Worm (Caenorhabditis elegans) whole organism, mixed stage, embryonic: ENCODE data around the gene nfx-1.

Experiments used
- bed-3 ChIP-seq: fragments of 200-800 bp; sonication (Bioruptor generic); optimal IDR thresholded peaks from 3 replicates; lab custom pipeline; 2018; ENCODE audit warnings: mild to moderate bottlenecking, missing genetic modification characterization, moderate library complexity, missing compliant biosample characterization
- blmp-1 ChIP-seq: fragments of 150-350 bp; optimal IDR thresholded peaks from 2 replicates; lab custom pipeline; 2014; ENCODE audit warnings: missing biosample characterization, missing genetic modification characterization
- ceh-39 ChIP-seq: fragments of 150-350 bp; optimal IDR thresholded peaks from 2 replicates; lab custom pipeline; 2014; ENCODE audit warnings: missing biosample characterization, missing genetic modification characterization
- ceh-83 ChIP-seq: fragments of 200-800 bp; sonication (Bioruptor generic); optimal IDR thresholded peaks from 2 replicates; lab custom pipeline; 2018; ENCODE audit warnings: mild to moderate bottlenecking, missing genetic modification characterization, missing compliant biosample characterization
- ces-1 ChIP-seq: fragments of 150-350 bp; optimal IDR thresholded peaks from 2 replicates; lab custom pipeline; 2014; ENCODE audit warnings: missing biosample characterization, missing genetic modification reagents, missing genetic modification characterization
- drap-1 ChIP-seq: fragments of 200-800 bp; sonication (Bioruptor generic); optimal IDR thresholded peaks from 3 replicates; lab custom pipeline; 2018; ENCODE audit warnings: mild to moderate bottlenecking, missing genetic modification characterization, missing compliant biosample characterization
- elt-1 ChIP-seq: sonication (generic microtip); optimal IDR thresholded peaks from 2 replicates; lab custom pipeline; 2017; ENCODE audit warnings: missing genetic modification characterization, mild to moderate bottlenecking, missing compliant biosample characterization, antibody characterized with exemption, moderate library complexity, borderline replicate concordance; ENCODE audit not compliant: insufficient read depth
- elt-3 ChIP-seq: fragments of 150-350 bp; optimal IDR thresholded peaks from 2 replicates; lab custom pipeline; 2014; ENCODE audit warnings: missing biosample characterization, missing genetic modification characterization
- flh-1 ChIP-seq: fragments of 200-800 bp; sonication (Bioruptor generic); optimal IDR thresholded peaks from 2 replicates; lab custom pipeline; 2018; ENCODE audit warnings: mild to moderate bottlenecking, missing genetic modification characterization, moderate library complexity, missing compliant biosample characterization
- ham-2 ChIP-seq: fragments of 200-800 bp; sonication (Bioruptor generic); optimal IDR thresholded peaks from 2 replicates; lab custom pipeline; 2018; ENCODE audit warnings: mild to moderate bottlenecking, missing genetic modification characterization, missing compliant biosample characterization
- hlh-1 ChIP-seq: fragments of 150-350 bp; optimal IDR thresholded peaks from 2 replicates; lab custom pipeline; 2014; ENCODE audit warnings: missing biosample characterization, missing genetic modification reagents, missing genetic modification characterization
- lin-13 ChIP-seq: fragments of 150-350 bp; optimal IDR thresholded peaks from 2 replicates; lab custom pipeline; 2014; ENCODE audit warnings: missing biosample characterization, missing genetic modification characterization
- lin-32 ChIP-seq: fragments of 200-800 bp; sonication (Bioruptor generic); optimal IDR thresholded peaks from 2 replicates; lab custom pipeline; 2018; ENCODE audit warnings: mild to moderate bottlenecking, missing genetic modification characterization, missing compliant biosample characterization
- lsy-2 ChIP-seq: fragments of 150-350 bp; optimal IDR thresholded peaks from 2 replicates; lab custom pipeline; 2014; ENCODE audit warnings: missing biosample characterization, missing genetic modification characterization
- mab-5 ChIP-seq: fragments of 150-350 bp; optimal IDR thresholded peaks from 2 replicates; lab custom pipeline; 2014; ENCODE audit warnings: missing biosample characterization, missing genetic modification characterization
- mep-1 ChIP-seq: fragments of 150-350 bp; optimal IDR thresholded peaks from 2 replicates; lab custom pipeline; 2017; ENCODE audit warnings: missing biosample characterization, missing genetic modification reagents, missing genetic modification characterization, inconsistent platforms
- mls-2 ChIP-seq: sonication (generic microtip); optimal IDR thresholded peaks from 2 replicates; lab custom pipeline; 2016; ENCODE audit warnings: mild to moderate bottlenecking, missing genetic modification characterization, moderate library complexity, missing compliant biosample characterization
- nhr-12 ChIP-seq: fragments of 150-350 bp; optimal IDR thresholded peaks from 2 replicates; lab custom pipeline; 2014; ENCODE audit warnings: missing biosample characterization, missing genetic modification characterization
- nhr-2 ChIP-seq: fragments of 150-350 bp; optimal IDR thresholded peaks from 2 replicates; lab custom pipeline; 2014; ENCODE audit warnings: missing biosample characterization, missing genetic modification characterization
- nhr-237 ChIP-seq: fragments of 150-350 bp; optimal IDR thresholded peaks from 2 replicates; lab custom pipeline; 2014; ENCODE audit warnings: missing biosample characterization, missing genetic modification characterization
- nhr-28 ChIP-seq: fragments of 150-350 bp; optimal IDR thresholded peaks from 2 replicates; lab custom pipeline; 2014; ENCODE audit warnings: missing biosample characterization, missing genetic modification characterization
- nhr-76 ChIP-seq: sonication (generic microtip); optimal IDR thresholded peaks from 2 replicates; lab custom pipeline; 2017; ENCODE audit warnings: missing biosample characterization, missing genetic modification characterization
- sem-2 ChIP-seq: fragments of 200-800 bp; sonication (Bioruptor generic); optimal IDR thresholded peaks from 2 replicates; lab custom pipeline; 2018; ENCODE audit warnings: mild to moderate bottlenecking, missing genetic modification characterization, missing compliant biosample characterization
- snpc-4 ChIP-seq: fragments of 150-350 bp; optimal IDR thresholded peaks from 2 replicates; lab custom pipeline; 2014; ENCODE audit warnings: missing biosample characterization, missing genetic modification characterization
- sptf-1 ChIP-seq: sonication (generic microtip); optimal IDR thresholded peaks from 2 replicates; lab custom pipeline; 2017; ENCODE audit warnings: mild to moderate bottlenecking, missing genetic modification characterization, moderate library complexity, missing compliant biosample characterization
- tbx-8 ChIP-seq: fragments of 200-800 bp; sonication (Bioruptor generic); optimal IDR thresholded peaks from 2 replicates; lab custom pipeline; 2018; ENCODE audit warnings: mild to moderate bottlenecking, missing genetic modification characterization, moderate library complexity, missing compliant biosample characterization
- unc-120 ChIP-seq: sonication (generic microtip); optimal IDR thresholded peaks from 2 replicates; lab custom pipeline; 2017; ENCODE audit warnings: missing genetic modification characterization, missing compliant biosample characterization; ENCODE audit not compliant: poor library complexity, severe bottlenecking
- unc-39 ChIP-seq: fragments of 150-350 bp; optimal IDR thresholded peaks from 2 replicates; lab custom pipeline; 2014; ENCODE audit warnings: missing biosample characterization, missing genetic modification characterization
- unc-62 ChIP-seq: fragments of 150-350 bp; optimal IDR thresholded peaks from 2 replicates; lab custom pipeline; 2014; ENCODE audit warnings: missing biosample characterization, missing genetic modification reagents, missing genetic modification characterization
- zip-8 ChIP-seq: fragments of 150-350 bp; optimal IDR thresholded peaks from 2 replicates; lab custom pipeline; 2014; ENCODE audit warnings: missing biosample characterization, missing genetic modification characterization
- ztf-11 ChIP-seq: fragments of 150-350 bp; optimal IDR thresholded peaks from 2 replicates; lab custom pipeline; 2014; ENCODE audit warnings: missing biosample characterization, missing genetic modification characterization

Gene nfx-1

ce11 chrIII:6348578-6348977 lies 26.6 kb upstream of the nfx-1 start:
- no peak for TF ChIP-seq bed-3 (GFP tag; lab: Kevin White, UChicago)
- TF ChIP-seq elt-3 (tag; lab: Kevin White, UChicago) = no peak
- TF ChIP-seq ceh-39 (tag; lab: Kevin White, UChicago) = no peak
- TF ChIP-seq, all 35 proteins: peak for 0

- TF ChIP-seq nhr-12 (tag; lab: Kevin White, UChicago) = no peak
These were observed 24.8 kb upstream of the nfx-1 start for ce11 chrIII:6350424-6350823.

ce11 chrIII:6351438-6351837 lies 23.7 kb upstream of the nfx-1 start:
- TF ChIP-seq unc-120 (tag; lab: Kevin White, UChicago) (no peak), ces-1 (GFP tag; lab: Kevin White, UChicago) (no peak), zip-8 (tag; lab: Kevin White, UChicago) (no peak), elt-1 (tag; lab: Kevin White, UChicago) (no peak), ceh-83 (GFP tag; lab: Kevin White, UChicago) (no peak), unc-39 (tag; lab: Kevin White, UChicago) (no peak), nhr-12 (tag; lab: Kevin White, UChicago) (no peak), elt-3 (tag; lab: Kevin White, UChicago) (no peak), tbx-8 (GFP tag; lab: Kevin White, UChicago) (no peak), nhr-237 (tag; lab: Kevin White, UChicago) (no peak), ceh-39 (tag; lab: Kevin White, UChicago) (no peak), sem-2 (GFP tag; lab: Kevin White, UChicago) (no peak), ham-2 (no peak), sptf-1 (tag; lab: Kevin White, UChicago) (no peak), mab-5 (no peak), mls-2 (tag; lab: Kevin White, UChicago) (no peak)

ce11 chrIII:6352459-6352858 lies 22.7 kb upstream of the nfx-1 start:
- TF ChIP-seq nhr-2 (tag; lab: Kevin White, UChicago) (no peak), nhr-12 (tag; lab: Kevin White, UChicago) (no peak), mls-2 (tag; lab: Kevin White, UChicago) (no peak), drap-1 (no peak), nhr-28 (no peak), mab-5 (no peak), nhr-76 (tag; lab: Kevin White, UChicago) (no peak), bed-3 (GFP tag; lab: Kevin White, UChicago) (no peak), lin-13 (tag; lab: Kevin White, UChicago) (no peak), tbx-8 (GFP tag; lab: Kevin White, UChicago) (no peak), flh-1 (GFP tag; lab: Kevin White, UChicago) (no peak), elt-1 (tag; lab: Kevin White, UChicago) (no peak), unc-120 (tag; lab: Kevin White, UChicago) (no peak), ztf-11 (tag; lab: Kevin White, UChicago) (no peak), unc-62 (no peak), ceh-83 (GFP tag; lab: Kevin White, UChicago) (no peak), unc-39 (tag; lab: Kevin White, UChicago) (no peak), zip-8 (tag; lab: Kevin White, UChicago) (no peak)

ce11 chrIII:6353084-6353483 lies 22.1 kb upstream of the nfx-1 start, which contains the start of gene akap-1:
Gene akap-1 (plus strand): TSS chrIII:6353384.
- TF ChIP-seq zip-8 (tag; lab: Kevin White, UChicago) = no peak
- no peak for TF ChIP-seq ztf-11 (tag; lab: Kevin White, UChicago)
- no peak for TF ChIP-seq ceh-83 (GFP tag; lab: Kevin White, UChicago)
- no peak for TF ChIP-seq hlh-1 (tag; lab: Kevin White, UChicago)
- no peak for TF ChIP-seq snpc-4 (tag; lab: Kevin White, UChicago)
- TF ChIP-seq sptf-1 (tag; lab: Kevin White, UChicago) = no peak
- no peak for TF ChIP-seq elt-1 (tag; lab: Kevin White, UChicago)
- TF ChIP-seq lin-32 (GFP tag; lab: Kevin White, UChicago) = no peak
- no peak for TF ChIP-seq mep-1
- TF ChIP-seq ces-1 (GFP tag; lab: Kevin White, UChicago) = no peak
- TF ChIP-seq nhr-237 (tag; lab: Kevin White, UChicago) = no peak
- no peak for TF ChIP-seq lsy-2
- no peak for TF ChIP-seq blmp-1 (tag; lab: Kevin White, UChicago)
- no peak for TF ChIP-seq elt-3 (tag; lab: Kevin White, UChicago)
